Worm (Caenorhabditis elegans): ENCODE results near the gene egl-44.

egl-44 gene

ce11 chrII:5901407-5902026 lies 27.1 kb upstream of the egl-44 start (continued):
- no peak for TF ChIP-seq tra-1 (GFP tag; IDR thresholded peaks at IDR 0.05)
- no peak for TF ChIP-seq ama-1 (optimal IDR thresholded peaks at IDR 0.05)
- TF ChIP-seq hif-1 (tag; optimal IDR thresholded peaks at IDR 0.05) = peak in 1 of 2 experiments; percentile 65
- no peak for TF ChIP-seq aha-1 (tag)
- no peak for TF ChIP-seq lim-7 (GFP tag; IDR thresholded peaks at IDR 0.05)
- no peak for TF ChIP-seq daf-19 (GFP tag; conservative IDR thresholded peaks at IDR 0.05)
- TF ChIP-seq R02D3.7 (tag; optimal IDR thresholded peaks at IDR 0.05) = no peak
- TF ChIP-seq T26A8.4 (GFP tag; IDR thresholded peaks at IDR 0.05) = peak; percentile 56; the same call in 1 of the 2 replicates
- TF ChIP-seq lin-13 (GFP tag; optimal IDR thresholded peaks at IDR 0.05) = no peak
- TF ChIP-seq ctbp-1 (GFP tag; IDR thresholded peaks at IDR 0.05) = peak; percentile 81
- TF ChIP-seq F10B5.3 (tag; optimal IDR thresholded peaks at IDR 0.05) = peak; percentile 55
- 0 out of 2 replicates have a peak, but pooled peaks have one; percentile 46 for TF ChIP-seq D1046.2 (GFP tag; IDR thresholded peaks at IDR 0.05)
- peak; percentile 68; the same call in 1 of the 2 replicates for TF ChIP-seq lin-1 (GFP tag; IDR thresholded peaks at IDR 0.05)
- TF ChIP-seq ceh-44 (GFP tag; IDR thresholded peaks at IDR 0.05) = no peak
- no peak for TF ChIP-seq skn-1 (tag; optimal IDR thresholded peaks at IDR 0.05)
- TF ChIP-seq nhr-77 (tag; optimal IDR thresholded peaks at IDR 0.05) = no peak
- TF ChIP-seq ZK546.5 (tag; optimal IDR thresholded peaks at IDR 0.05) = no peak
- TF ChIP-seq dmd-9 (GFP tag; IDR thresholded peaks at IDR 0.05) = no peak
- no peak for TF ChIP-seq lir-3 (tag; optimal IDR thresholded peaks at IDR 0.05)
- TF ChIP-seq mxl-2 (GFP tag; conservative IDR thresholded peaks at IDR 0.05) = no peak
- peak; percentile 27 for TF ChIP-seq ceh-32 (tag; optimal IDR thresholded peaks at IDR 0.05; ENCODE audit: poor library complexity)
- TF ChIP-seq F44E2.7 (GFP tag; IDR thresholded peaks at IDR 0.05) = no peak
- TF ChIP-seq nhr-25 (tag; optimal IDR thresholded peaks at IDR 0.05; ENCODE audit: borderline replicate concordance, insufficient read depth) = no peak
- TF ChIP-seq ceh-62 (tag; optimal IDR thresholded peaks at IDR 0.05) = no peak
- no peak for TF ChIP-seq T20F7.1 (GFP tag; optimal IDR thresholded peaks at IDR 0.05)
- TF ChIP-seq nhr-41 (GFP tag; IDR thresholded peaks at IDR 0.05) = no peak
- TF ChIP-seq nhr-11 (tag; optimal IDR thresholded peaks at IDR 0.05) = no peak
- TF ChIP-seq mdl-1 (tag; optimal IDR thresholded peaks at IDR 0.05) = peak; percentile 60 to 61
- peak; percentile 90 for TF ChIP-seq hlh-11 (tag; optimal IDR thresholded peaks at IDR 0.05)
- no peak for TF ChIP-seq mes-2 (tag; optimal IDR thresholded peaks at IDR 0.05; ENCODE audit: poor library complexity, severe bottlenecking)
- TF ChIP-seq ztf-11 (tag; optimal IDR thresholded peaks at IDR 0.05) = no peak
- no peak for TF ChIP-seq Y5F2A.4 (GFP tag; optimal IDR thresholded peaks at IDR 0.05)
- TF ChIP-seq nhr-48 (tag; optimal IDR thresholded peaks at IDR 0.05) = peak; percentile 71
- no peak for TF ChIP-seq ceh-82 (tag; optimal IDR thresholded peaks at IDR 0.05)
- peak; percentile 22 for TF ChIP-seq hlh-30 (tag; optimal IDR thresholded peaks at IDR 0.05; ENCODE audit: insufficient read depth)
- TF ChIP-seq daf-16 (GFP tag; optimal IDR thresholded peaks at IDR 0.05) = no peak
- peak; percentile 36 for TF ChIP-seq daf-16 (tag; optimal IDR thresholded peaks at IDR 0.05)
- no peak for TF ChIP-seq madf-5 (GFP tag; IDR thresholded peaks at IDR 0.05)
- 0 out of 2 replicates have a peak, but pooled peaks have one; percentile 43 for TF ChIP-seq arid-1 (GFP tag; conservative IDR thresholded peaks at IDR 0.05)
- TF ChIP-seq mxl-3 (GFP tag; optimal IDR thresholded peaks at IDR 0.05) = peak; percentile 47
- no peak for TF ChIP-seq gei-8 (GFP tag; optimal IDR thresholded peaks at IDR 0.05)
- no peak for TF ChIP-seq egl-27 (tag; optimal IDR thresholded peaks at IDR 0.05)
- TF ChIP-seq madf-9 (GFP tag; conservative IDR thresholded peaks at IDR 0.05) = peak; percentile 98
- TF ChIP-seq spr-1 (tag; optimal IDR thresholded peaks at IDR 0.05) = peak; percentile 58
- no peak for TF ChIP-seq nhr-237 (tag; optimal IDR thresholded peaks at IDR 0.05)
- TF ChIP-seq hmg-1.1 (GFP tag; IDR thresholded peaks at IDR 0.05) = peak; percentile 83
- peak; percentile 4 for TF ChIP-seq jun-1 (tag; optimal IDR thresholded peaks at IDR 0.05)
- TF ChIP-seq dmd-8 (GFP tag; IDR thresholded peaks at IDR 0.05) = no peak
- TF ChIP-seq nhr-102 (tag; optimal IDR thresholded peaks at IDR 0.05) = peak; percentile 43
- TF ChIP-seq sdz-12 (GFP tag; optimal IDR thresholded peaks at IDR 0.05) = no peak

All from whole organism, L4 larva.